Worm (Caenorhabditis elegans): Measurements from ENCODE around the gene eng-1.

Gene eng-1

ce11 chrIII:5832442-5832841 is 35.9 kb downstream of the eng-1 start:
- no peak for TF ChIP-seq nhr-232 (tag; optimal IDR thresholded peaks at IDR 0.05)
- TF ChIP-seq fkh-6 (tag; optimal IDR thresholded peaks at IDR 0.05), result no peak

- TF ChIP-seq che-1 (tag; optimal IDR thresholded peaks at IDR 0.05) (peak; percentile 23), hlh-13 (GFP tag; optimal IDR thresholded peaks at IDR 0.05) (no peak)
These were observed 40.2 kb downstream of the eng-1 start for ce11 chrIII:5828065-5828464.

DNA sequence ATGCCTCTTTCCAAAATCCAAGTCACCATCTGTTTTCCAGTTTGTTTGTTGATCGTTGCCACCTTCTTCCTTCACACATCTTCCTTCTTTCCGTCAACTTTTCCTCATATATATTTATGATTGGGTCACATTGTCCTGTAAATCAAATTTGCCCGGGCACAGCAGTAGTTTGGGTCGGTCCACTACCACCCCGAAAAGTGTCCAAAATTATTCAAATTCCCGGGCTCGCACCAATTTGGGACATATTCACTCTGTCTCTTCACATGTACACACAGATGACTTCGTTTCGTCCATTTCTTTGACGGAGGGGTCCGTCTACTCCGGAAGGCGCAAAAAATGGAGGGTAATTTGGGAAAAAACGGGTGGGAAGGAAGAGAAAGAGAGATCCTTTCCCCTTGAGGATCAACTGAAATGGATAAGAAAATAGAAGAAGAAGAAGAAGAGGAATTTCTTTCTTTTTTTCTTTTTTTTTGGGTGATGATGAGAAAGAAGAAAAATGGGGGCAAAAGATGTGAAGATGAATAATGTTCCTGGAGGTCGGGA is 41.3 kb downstream of the eng-1 start:
- TF ChIP-seq pat-9 (tag; optimal IDR thresholded peaks at IDR 0.05) (no peak), ets-4 (tag; optimal IDR thresholded peaks at IDR 0.05) (peak; percentile 19), ztf-16 (tag; optimal IDR thresholded peaks at IDR 0.05) (no peak), unc-42 (tag; optimal IDR thresholded peaks at IDR 0.05) (peak; percentile 95)

ce11 chrIII:5824450-5824972 is 43.8 kb downstream of the eng-1 start:
- TF ChIP-seq ceh-24 (tag; optimal IDR thresholded peaks at IDR 0.05) (no peak), ceh-31 (tag; optimal IDR thresholded peaks at IDR 0.05) (peak; percentile 26), hlh-30 (tag; optimal IDR thresholded peaks at IDR 0.05; ENCODE audit: insufficient read depth) (no peak)

ce11 chrIII:5823617-5824016 is 44.7 kb downstream of the eng-1 start, which contains the start of gene R12B2.8:
Gene R12B2.8 (plus strand): TSS chrIII:5823917.
- TF ChIP-seq ceh-30 (tag; optimal IDR thresholded peaks at IDR 0.05), result no peak
- TF ChIP-seq pros-1 (tag; optimal IDR thresholded peaks at IDR 0.05), result no peak
- no peak for TF ChIP-seq zip-5 (tag; optimal IDR thresholded peaks at IDR 0.05)
- no peak for TF ChIP-seq npax-4 (tag; optimal IDR thresholded peaks at IDR 0.05)
- TF ChIP-seq ceh-48 (tag; optimal IDR thresholded peaks at IDR 0.05), result no peak
- TF ChIP-seq C08G9.2 (tag; optimal IDR thresholded peaks at IDR 0.05), result no peak
- TF ChIP-seq ceh-31 (tag; optimal IDR thresholded peaks at IDR 0.05), result no peak
- no peak for TF ChIP-seq ceh-24 (tag; optimal IDR thresholded peaks at IDR 0.05)

DNA sequence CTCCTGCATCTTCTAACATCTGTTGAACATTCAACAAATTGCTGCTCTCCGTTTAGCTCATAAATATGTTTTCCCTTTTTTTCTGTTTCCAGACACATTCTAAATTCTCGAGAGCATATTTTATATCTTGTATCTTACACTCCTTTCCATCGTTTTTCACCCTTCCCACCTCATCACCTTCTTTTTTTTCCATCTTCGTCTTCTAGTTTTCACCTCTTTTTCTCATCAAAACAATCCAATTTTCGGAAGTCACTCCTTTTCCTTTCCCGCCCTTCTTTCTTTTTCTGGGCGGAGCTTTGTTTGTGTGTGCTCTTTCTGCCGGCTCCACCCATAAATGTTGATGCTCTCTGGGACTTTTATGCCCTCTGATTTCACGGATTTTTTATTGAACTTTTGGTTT is 45.5 kb downstream of the eng-1 start:
- TF ChIP-seq unc-42 (tag; optimal IDR thresholded peaks at IDR 0.05) (peak; percentile 63), ceh-9 (tag; optimal IDR thresholded peaks at IDR 0.05) (no peak), ceh-14 (tag; optimal IDR thresholded peaks at IDR 0.05) (no peak)

Measured in whole organism, late embryonic.